Fruit fly (Drosophila melanogaster): ENCODE measurements around the gene Arpc4.

- TF ChIP-seq EcR (GFP tag; optimal IDR thresholded peaks at IDR 0.05) = no peak
- TF ChIP-seq CG17806 (tag; optimal IDR thresholded peaks at IDR 0.05) = no peak
- TF ChIP-seq Snoo (tag; optimal IDR thresholded peaks at IDR 0.05) = no peak
- no peak for TF ChIP-seq CG14655 (GFP tag; optimal IDR thresholded peaks at IDR 0.05)
- no peak for TF ChIP-seq CG15710 (tag; optimal IDR thresholded peaks at IDR 0.05)
- TF ChIP-seq Pif1A (GFP tag; optimal IDR thresholded peaks at IDR 0.05) = no peak
- no peak for TF ChIP-seq CG12605 (GFP tag; IDR thresholded peaks at IDR 0.05)
- no peak for TF ChIP-seq Ets98B (GFP tag; IDR thresholded peaks at IDR 0.05)
- no peak for TF ChIP-seq CG32121 (GFP tag; IDR thresholded peaks at IDR 0.05)
These were observed 2.5 kb downstream of the Arpc4 start, which contains the start of gene WDR79 for dm6 chr2L:6127478-6127877.
